Worm (Caenorhabditis elegans) whole organism, L3 larva: ENCODE measurements around the gene snt-1.

ENCODE experiments used
- R02D3.7 ChIP-seq: fragments of 150-350 bp; optimal IDR thresholded peaks from 2 replicates; lab custom pipeline; 2014; ENCODE audit warnings: missing biosample characterization, missing genetic modification characterization
- ZK546.5 ChIP-seq: sonication (generic microtip); optimal IDR thresholded peaks from 2 replicates; lab custom pipeline; 2017; ENCODE audit warnings: missing biosample characterization, missing genetic modification characterization
- aly-2 ChIP-seq: fragments of 150-350 bp; optimal IDR thresholded peaks from 2 replicates; lab custom pipeline; 2014; ENCODE audit warnings: missing biosample characterization, missing genetic modification characterization
- ama-1 ChIP-seq: fragments of 150-350 bp; optimal IDR thresholded peaks from 2 replicates; lab custom pipeline; 2018
- ceh-16 ChIP-seq: sonication (generic microtip); optimal IDR thresholded peaks from 2 replicates; lab custom pipeline; 2017; ENCODE audit warnings: missing biosample characterization, missing genetic modification characterization
- ceh-28 ChIP-seq: fragments of 150-350 bp; optimal IDR thresholded peaks from 2 replicates; lab custom pipeline; 2014; ENCODE audit warnings: missing biosample characterization, missing genetic modification reagents, missing genetic modification characterization
- ceh-82 ChIP-seq: fragments of 150-350 bp; optimal IDR thresholded peaks from 2 replicates; lab custom pipeline; 2014; ENCODE audit warnings: missing biosample characterization, missing genetic modification characterization
- ceh-9 ChIP-seq: sonication (generic microtip); optimal IDR thresholded peaks from 2 replicates; lab custom pipeline; 2018; ENCODE audit warnings: missing biosample characterization, missing genetic modification characterization
- daf-12 ChIP-seq: fragments of 150-350 bp; optimal IDR thresholded peaks from 2 replicates; lab custom pipeline; 2014; ENCODE audit warnings: missing biosample characterization, missing genetic modification reagents, missing genetic modification characterization
- egl-27 ChIP-seq: sonication (generic microtip); optimal IDR thresholded peaks from 4 replicates; lab custom pipeline; 2017; ENCODE audit warnings: missing biosample characterization, missing genetic modification reagents, missing genetic modification characterization
- egl-5 ChIP-seq: fragments of 150-350 bp; optimal IDR thresholded peaks from 2 replicates; lab custom pipeline; 2017; ENCODE audit warnings: missing biosample characterization, missing genetic modification reagents, missing genetic modification characterization, inconsistent platforms
- elt-1 ChIP-seq: fragments of 150-350 bp; optimal IDR thresholded peaks from 2 replicates; lab custom pipeline; 2014; ENCODE audit warnings: missing biosample characterization, missing genetic modification characterization
- elt-2 ChIP-seq: sonication (generic microtip); optimal IDR thresholded peaks from 2 replicates; lab custom pipeline; 2016; ENCODE audit warnings: missing genetic modification reagents, mild to moderate bottlenecking, missing genetic modification characterization, missing compliant biosample characterization
- elt-3 ChIP-seq, 3 experiments: fragments of 150-350 bp in 1 of 3; sonication (generic microtip) in 2 of 3; optimal IDR thresholded peaks; 2 replicates in 2 of 3; 4 replicates in 1 of 3; lab custom pipeline; 2014 to 2017; ENCODE audit warnings: missing biosample characterization in 3 of 3, missing genetic modification characterization in 3 of 3
- eor-1 ChIP-seq, 2 experiments: fragments of 150-350 bp; optimal IDR thresholded peaks; 2 replicates each; lab custom pipeline; 2014 to 2018; ENCODE audit warnings: missing biosample characterization in 2 of 2, missing genetic modification characterization in 2 of 2
- fkh-10 ChIP-seq: sonication (generic microtip); optimal IDR thresholded peaks from 2 replicates; lab custom pipeline; 2017; ENCODE audit warnings: missing biosample characterization, missing genetic modification reagents, missing genetic modification characterization
- fkh-2 ChIP-seq: fragments of 150-350 bp; optimal IDR thresholded peaks from 2 replicates; lab custom pipeline; 2014; ENCODE audit warnings: missing biosample characterization, missing genetic modification reagents, missing genetic modification characterization
- fos-1 ChIP-seq: fragments of 150-350 bp; optimal IDR thresholded peaks from 2 replicates; lab custom pipeline; 2014; ENCODE audit warnings: missing biosample characterization, missing genetic modification characterization
- hmg-11 ChIP-seq: sonication (generic microtip); optimal IDR thresholded peaks from 2 replicates; lab custom pipeline; 2016; ENCODE audit warnings: missing genetic modification characterization, missing compliant biosample characterization
- jun-1 ChIP-seq: fragments of 150-350 bp; optimal IDR thresholded peaks from 2 replicates; lab custom pipeline; 2014; ENCODE audit warnings: missing biosample characterization, missing genetic modification reagents, missing genetic modification characterization
- lin-15B ChIP-seq: fragments of 150-350 bp; optimal IDR thresholded peaks from 2 replicates; lab custom pipeline; 2014; ENCODE audit warnings: missing biosample characterization, missing genetic modification characterization
- lin-39 ChIP-seq: fragments of 150-350 bp; optimal IDR thresholded peaks from 2 replicates; lab custom pipeline; 2018; ENCODE audit warnings: missing biosample characterization, missing genetic modification reagents, missing genetic modification characterization
- lsy-12 ChIP-seq: sonication (generic microtip); optimal IDR thresholded peaks from 2 replicates; lab custom pipeline; 2016; ENCODE audit warnings: mild to moderate bottlenecking, missing genetic modification characterization, missing compliant biosample characterization
- mdl-1 ChIP-seq: fragments of 150-350 bp; optimal IDR thresholded peaks from 2 replicates; lab custom pipeline; 2014; ENCODE audit warnings: missing biosample characterization, missing genetic modification characterization
- mml-1 ChIP-seq: fragments of 150-350 bp; sonication (generic microtip); optimal IDR thresholded peaks from 3 replicates; lab custom pipeline; 2014; ENCODE audit warnings: missing biosample characterization, missing genetic modification characterization
- nfya-1 ChIP-seq: sonication (generic microtip); optimal IDR thresholded peaks from 2 replicates; lab custom pipeline; 2017; ENCODE audit warnings: missing genetic modification characterization, mild to moderate bottlenecking, missing compliant biosample characterization, antibody characterized with exemption, moderate library complexity; ENCODE audit not compliant: insufficient read depth
- nhr-11 ChIP-seq: fragments of 150-350 bp; optimal IDR thresholded peaks from 2 replicates; lab custom pipeline; 2014; ENCODE audit warnings: missing biosample characterization, missing genetic modification characterization
- nhr-12 ChIP-seq: fragments of 150-350 bp; optimal IDR thresholded peaks from 2 replicates; lab custom pipeline; 2014; ENCODE audit warnings: missing biosample characterization, missing genetic modification characterization
- nhr-23 ChIP-seq: fragments of 150-350 bp; optimal IDR thresholded peaks from 2 replicates; lab custom pipeline; 2014; ENCODE audit warnings: missing biosample characterization, missing genetic modification reagents, missing genetic modification characterization
- nhr-237 ChIP-seq: fragments of 150-350 bp; optimal IDR thresholded peaks from 2 replicates; lab custom pipeline; 2014; ENCODE audit warnings: missing biosample characterization, missing genetic modification characterization
- nhr-25 ChIP-seq: sonication (generic microtip); optimal IDR thresholded peaks from 2 replicates; lab custom pipeline; 2017; ENCODE audit warnings: missing biosample characterization, missing genetic modification characterization
- nhr-28 ChIP-seq: fragments of 150-350 bp; optimal IDR thresholded peaks from 2 replicates; lab custom pipeline; 2014; ENCODE audit warnings: missing biosample characterization, missing genetic modification characterization
- nhr-43 ChIP-seq: sonication (generic microtip); optimal IDR thresholded peaks from 2 replicates; lab custom pipeline; 2016; ENCODE audit warnings: mild to moderate bottlenecking, missing genetic modification characterization, missing compliant biosample characterization; ENCODE audit not compliant: poor library complexity, severe bottlenecking
- nhr-67 ChIP-seq: fragments of 150-350 bp; optimal IDR thresholded peaks from 2 replicates; lab custom pipeline; 2014; ENCODE audit warnings: missing biosample characterization, missing genetic modification characterization
- nhr-76 ChIP-seq: fragments of 150-350 bp; sonication (generic microtip); optimal IDR thresholded peaks from 5 replicates; lab custom pipeline; 2014; ENCODE audit warnings: missing biosample characterization, missing genetic modification characterization
- nhr-77 ChIP-seq: fragments of 150-350 bp; optimal IDR thresholded peaks from 2 replicates; lab custom pipeline; 2014; ENCODE audit warnings: missing biosample characterization, missing genetic modification characterization
- pha-4 ChIP-seq: fragments of 150-350 bp; optimal IDR thresholded peaks from 2 replicates; lab custom pipeline; 2014; ENCODE audit warnings: missing biosample characterization, missing genetic modification reagents, missing genetic modification characterization
- pqm-1 ChIP-seq: fragments of 150-350 bp; optimal IDR thresholded peaks from 2 replicates; lab custom pipeline; 2017; ENCODE audit warnings: missing biosample characterization, missing genetic modification characterization, inconsistent platforms
- sea-2 ChIP-seq: fragments of 150-350 bp; sonication (generic microtip); optimal IDR thresholded peaks from 4 replicates; lab custom pipeline; 2014; ENCODE audit warnings: missing biosample characterization, missing genetic modification reagents, missing genetic modification characterization
- skn-1 ChIP-seq: fragments of 150-350 bp; optimal IDR thresholded peaks from 2 replicates; lab custom pipeline; 2014; ENCODE audit warnings: missing biosample characterization, missing genetic modification characterization
- snpc-4 ChIP-seq: fragments of 150-350 bp; optimal IDR thresholded peaks from 2 replicates; lab custom pipeline; 2014; ENCODE audit warnings: missing biosample characterization, missing genetic modification characterization
- tbx-2 ChIP-seq: sonication (generic microtip); optimal IDR thresholded peaks from 2 replicates; lab custom pipeline; 2016; ENCODE audit warnings: mild to moderate bottlenecking, missing genetic modification characterization, missing compliant biosample characterization
- unc-39 ChIP-seq: sonication (generic microtip); optimal IDR thresholded peaks from 4 replicates; lab custom pipeline; 2017; ENCODE audit warnings: missing biosample characterization, missing genetic modification characterization
- unc-62 ChIP-seq: fragments of 150-350 bp; sonication (generic microtip); optimal IDR thresholded peaks from 4 replicates; lab custom pipeline; 2014; ENCODE audit warnings: missing biosample characterization, missing genetic modification reagents, missing genetic modification characterization
- zag-1 ChIP-seq: fragments of 150-350 bp; optimal IDR thresholded peaks from 2 replicates; lab custom pipeline; 2014; ENCODE audit warnings: missing biosample characterization, missing genetic modification characterization
- ztf-11 ChIP-seq: fragments of 150-350 bp; optimal IDR thresholded peaks from 2 replicates; lab custom pipeline; 2014; ENCODE audit warnings: missing biosample characterization, missing genetic modification characterization
- ztf-4 ChIP-seq: fragments of 150-350 bp; optimal IDR thresholded peaks from 2 replicates; lab custom pipeline; 2014; ENCODE audit warnings: missing biosample characterization, missing genetic modification characterization

Gene snt-1

DNA sequence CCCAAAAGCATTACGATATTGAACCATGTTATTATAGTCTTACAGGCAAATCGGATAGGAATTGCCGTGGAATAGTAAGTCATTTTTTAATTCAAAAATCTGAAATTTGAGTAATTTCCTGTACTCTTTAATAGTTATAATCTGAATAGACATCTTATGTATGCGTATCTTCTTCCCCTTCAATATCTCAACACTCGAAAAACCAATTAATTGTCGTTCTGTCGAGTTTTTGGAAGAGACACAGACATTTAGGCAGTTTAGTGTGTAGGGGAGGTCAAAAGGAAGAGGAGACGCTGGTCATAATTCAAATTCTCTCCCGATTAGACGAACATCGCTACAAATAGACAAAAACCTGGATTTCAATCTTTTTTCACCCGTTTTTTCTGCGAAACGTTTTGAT is 24.7 kb downstream of the snt-1 start:
- TF ChIP-seq daf-12 (tag; lab: Kevin White, UChicago) (no peak), lin-15B (tag; lab: Kevin White, UChicago) (no peak), jun-1 (tag; lab: Kevin White, UChicago) (no peak), ceh-16 (tag; lab: Kevin White, UChicago) (no peak), fkh-10 (no peak), fkh-2 (tag; lab: Kevin White, UChicago) (no peak), nfya-1 (tag; lab: Kevin White, UChicago) (peak; percentile 37), ZK546.5 (no peak), elt-1 (peak; percentile 74), ama-1 (lab: Kevin White, UChicago) (no peak), sea-2 (GFP tag; lab: Kevin White, UChicago) (no peak), nhr-67 (no peak), ceh-82 (tag; lab: Kevin White, UChicago) (no peak), pha-4 (no peak), R02D3.7 (no peak), nhr-237 (tag; lab: Kevin White, UChicago) (no peak), eor-1 (tag; optimal IDR thresholded peaks at IDR 0.05; lab: Kevin White, UChicago) (no peak), mdl-1 (tag; lab: Kevin White, UChicago) (no peak), nhr-76 (tag; lab: Kevin White, UChicago) (no peak), pqm-1 (tag; lab: Kevin White, UChicago) (no peak), elt-3 (tag; optimal IDR thresholded peaks at IDR 0.05; lab: Kevin White, UChicago) (no peak), lin-39 (tag; lab: Kevin White, UChicago) (peak; percentile 35), ztf-11 (tag; lab: Kevin White, UChicago) (no peak), nhr-11 (tag; lab: Kevin White, UChicago) (no peak), nhr-23 (tag; lab: Kevin White, UChicago) (peak; percentile 78), unc-39 (tag; lab: Kevin White, UChicago) (no peak), elt-2 (tag; lab: Kevin White, UChicago) (peak; percentile 23), nhr-12 (tag; lab: Kevin White, UChicago) (no peak), ceh-28 (tag; lab: Kevin White, UChicago) (no peak), zag-1 (tag; lab: Kevin White, UChicago) (no peak), hmg-11 (tag; lab: Kevin White, UChicago) (no peak), lsy-12 (tag; lab: Kevin White, UChicago) (no peak), tbx-2 (tag; lab: Kevin White, UChicago) (no peak), mml-1 (no peak), fos-1 (tag; lab: Kevin White, UChicago) (no peak), snpc-4 (peak; percentile 10), nhr-25 (tag; lab: Kevin White, UChicago) (peak; percentile 84), nhr-77 (tag; lab: Kevin White, UChicago) (no peak), ceh-9 (no peak), unc-62 (GFP tag; lab: Kevin White, UChicago) (peak; percentile 72), ztf-4 (tag; lab: Kevin White, UChicago) (no peak), nhr-28 (tag; lab: Kevin White, UChicago) (no peak), skn-1 (no peak), aly-2 (no peak), egl-5 (tag; lab: Kevin White, UChicago) (peak; percentile 85), egl-27 (no peak), nhr-43 (tag; lab: Kevin White, UChicago) (peak; percentile 39)
